Worm (Caenorhabditis elegans): ENCODE measurements around the gene T24H7.2.

The T24H7.2 gene

ce11 chrII:6290047-6290582, 43.0 kb downstream of the T24H7.2 start, which contains the start of gene upb-1:
TSS of gene upb-1 (minus strand) at chrII:6290097.
- peak; percentile 100 for TF ChIP-seq hlh-1 (tag; optimal IDR thresholded peaks at IDR 0.05)
- no peak for TF ChIP-seq ceh-83 (GFP tag; optimal IDR thresholded peaks at IDR 0.05)
- no peak for TF ChIP-seq ztf-11 (tag; optimal IDR thresholded peaks at IDR 0.05)
- peak; percentile 90 for TF ChIP-seq unc-62 (GFP tag; optimal IDR thresholded peaks at IDR 0.05)

ce11 chrII:6292527-6292926, 45.4 kb downstream of the T24H7.2 start, which contains the start of gene nyn-3:
TSS of gene nyn-3 (minus strand) at chrII:6292627.
- TF ChIP-seq flh-1 (GFP tag; optimal IDR thresholded peaks at IDR 0.05) (no peak), mep-1 (tag; optimal IDR thresholded peaks at IDR 0.05) (no peak), ces-1 (GFP tag; optimal IDR thresholded peaks at IDR 0.05) (no peak), hlh-1 (tag; optimal IDR thresholded peaks at IDR 0.05) (no peak), drap-1 (GFP tag; optimal IDR thresholded peaks at IDR 0.05) (no peak), nhr-237 (tag; optimal IDR thresholded peaks at IDR 0.05) (no peak), blmp-1 (tag; optimal IDR thresholded peaks at IDR 0.05) (no peak), elt-3 (tag; optimal IDR thresholded peaks at IDR 0.05) (no peak)

DNA sequence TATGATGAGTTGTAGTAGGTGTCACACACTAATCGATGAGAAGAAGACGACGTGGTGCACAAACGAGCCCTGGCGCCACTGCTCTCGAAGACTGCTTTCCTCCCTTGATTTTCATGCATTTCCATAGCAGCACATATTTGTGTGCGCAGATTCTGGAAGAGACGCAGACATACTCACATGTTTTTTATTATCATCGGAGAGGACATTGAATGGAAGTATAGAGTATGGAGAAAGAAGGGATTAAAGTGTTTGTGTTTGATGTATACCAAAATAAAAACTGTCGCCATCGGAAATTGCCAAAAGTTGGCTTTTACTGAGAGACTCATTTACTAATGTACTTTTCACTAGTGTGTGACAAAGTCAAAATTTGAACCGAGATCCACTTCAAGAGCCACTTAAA, 47.1 kb downstream of the T24H7.2 start, which contains the start of gene mps-1:
TSS of gene mps-1 (minus strand) at position 101 of the 400 bp plus-strand sequence.
- no peak for TF ChIP-seq M03D4.4 (tag; optimal IDR thresholded peaks at IDR 0.05)
- TF ChIP-seq elt-3 (tag; optimal IDR thresholded peaks at IDR 0.05) = no peak
- TF ChIP-seq lsy-2 (tag; optimal IDR thresholded peaks at IDR 0.05) = no peak
- TF ChIP-seq lin-13 (tag; optimal IDR thresholded peaks at IDR 0.05) = no peak
- TF ChIP-seq drap-1 (GFP tag; optimal IDR thresholded peaks at IDR 0.05) = no peak
- TF ChIP-seq sem-2 (GFP tag; optimal IDR thresholded peaks at IDR 0.05) = no peak
